Fruit fly (Drosophila melanogaster): ENCODE measurements around the gene IntS2.

dm6 chrX:17627090-17627992, 29.3 kb downstream of the IntS2 start, which contains the start of gene stas:
- no peak for TF ChIP-seq Hr96 (GFP tag; optimal IDR thresholded peaks at IDR 0.05)
- TF ChIP-seq Mnt (GFP tag; optimal IDR thresholded peaks at IDR 0.05): peak; percentile 81
- TF ChIP-seq cnc (optimal IDR thresholded peaks at IDR 0.05): no peak
- TF ChIP-seq ovo (GFP tag; optimal IDR thresholded peaks at IDR 0.05): peak; percentile 48
